Worm (Caenorhabditis elegans): ENCODE measurements around the gene F42C5.9.

The F42C5.9 gene

ce11 chrIV:7310842-7311241 is 6.1 kb downstream of the F42C5.9 start:
- TF ChIP-seq tbx-8 (GFP tag; optimal IDR thresholded peaks at IDR 0.05) (no peak), ham-2 (GFP tag; optimal IDR thresholded peaks at IDR 0.05) (no peak), nhr-28 (tag; optimal IDR thresholded peaks at IDR 0.05) (no peak), sem-2 (GFP tag; optimal IDR thresholded peaks at IDR 0.05) (no peak), mab-5 (tag; optimal IDR thresholded peaks at IDR 0.05) (no peak), mls-2 (tag; optimal IDR thresholded peaks at IDR 0.05) (no peak), nhr-2 (tag; optimal IDR thresholded peaks at IDR 0.05) (no peak), blmp-1 (tag; optimal IDR thresholded peaks at IDR 0.05) (no peak)

ce11 chrIV:7310410-7310809 is 6.5 kb downstream of the F42C5.9 start, which contains the start of gene grl-4:
Gene grl-4 (minus strand): TSS chrIV:7310760.
- TF ChIP-seq tbx-8 (GFP tag; optimal IDR thresholded peaks at IDR 0.05) (no peak), unc-120 (tag; optimal IDR thresholded peaks at IDR 0.05; ENCODE audit: poor library complexity, severe bottlenecking) (no peak), ceh-83 (GFP tag; optimal IDR thresholded peaks at IDR 0.05) (no peak), blmp-1 (tag; optimal IDR thresholded peaks at IDR 0.05) (no peak), hlh-1 (tag; optimal IDR thresholded peaks at IDR 0.05) (no peak), nhr-76 (tag; optimal IDR thresholded peaks at IDR 0.05) (no peak), sptf-1 (tag; optimal IDR thresholded peaks at IDR 0.05) (peak; percentile 5), ztf-11 (tag; optimal IDR thresholded peaks at IDR 0.05) (no peak)

- TF ChIP-seq sptf-1 (tag; optimal IDR thresholded peaks at IDR 0.05) (no peak), unc-120 (tag; optimal IDR thresholded peaks at IDR 0.05; ENCODE audit: poor library complexity, severe bottlenecking) (no peak), flh-1 (GFP tag; optimal IDR thresholded peaks at IDR 0.05) (no peak), ham-2 (GFP tag; optimal IDR thresholded peaks at IDR 0.05) (no peak), ces-1 (GFP tag; optimal IDR thresholded peaks at IDR 0.05) (no peak), nhr-28 (tag; optimal IDR thresholded peaks at IDR 0.05) (no peak), M03D4.4 (tag; optimal IDR thresholded peaks at IDR 0.05) (no peak), elt-1 (tag; optimal IDR thresholded peaks at IDR 0.05; ENCODE audit: borderline replicate concordance, insufficient read depth) (no peak), ceh-83 (GFP tag; optimal IDR thresholded peaks at IDR 0.05) (no peak), ceh-39 (tag; optimal IDR thresholded peaks at IDR 0.05) (no peak), ceh-43 (GFP tag; optimal IDR thresholded peaks at IDR 0.05) (no peak), unc-62 (GFP tag; optimal IDR thresholded peaks at IDR 0.05) (no peak), unc-39 (tag; optimal IDR thresholded peaks at IDR 0.05) (no peak), nhr-237 (tag; optimal IDR thresholded peaks at IDR 0.05) (no peak)
Observed at ce11 chrIV:7309678-7310077, 7.2 kb downstream of the F42C5.9 start.

- TF ChIP-seq ceh-39 (tag; optimal IDR thresholded peaks at IDR 0.05) = no peak
- no peak for TF ChIP-seq unc-62 (GFP tag; optimal IDR thresholded peaks at IDR 0.05)
- TF ChIP-seq hlh-1 (tag; optimal IDR thresholded peaks at IDR 0.05) = no peak
- no peak for TF ChIP-seq lsy-2 (tag; optimal IDR thresholded peaks at IDR 0.05)
Observed at ce11 chrIV:7308974-7309373, 7.9 kb downstream of the F42C5.9 start, which contains the start of gene F42C5.6. Gene F42C5.6 (minus strand): TSS chrIV:7309074.

- no peak for TF ChIP-seq drap-1 (GFP tag; optimal IDR thresholded peaks at IDR 0.05)
- TF ChIP-seq nhr-237 (tag; optimal IDR thresholded peaks at IDR 0.05) = no peak
- TF ChIP-seq nhr-2 (tag; optimal IDR thresholded peaks at IDR 0.05) = no peak
- TF ChIP-seq sptf-1 (tag; optimal IDR thresholded peaks at IDR 0.05) = no peak
- no peak for TF ChIP-seq mab-5 (tag; optimal IDR thresholded peaks at IDR 0.05)
- no peak for TF ChIP-seq elt-1 (tag; optimal IDR thresholded peaks at IDR 0.05; ENCODE audit: borderline replicate concordance, insufficient read depth)
- no peak for TF ChIP-seq pha-4 (tag; optimal IDR thresholded peaks at IDR 0.05)
- no peak for TF ChIP-seq unc-120 (tag; optimal IDR thresholded peaks at IDR 0.05; ENCODE audit: poor library complexity, severe bottlenecking)
- TF ChIP-seq blmp-1 (tag; optimal IDR thresholded peaks at IDR 0.05) = no peak
- no peak for TF ChIP-seq lin-32 (GFP tag; optimal IDR thresholded peaks at IDR 0.05)
- TF ChIP-seq tbx-8 (GFP tag; optimal IDR thresholded peaks at IDR 0.05) = no peak
- TF ChIP-seq ceh-83 (GFP tag; optimal IDR thresholded peaks at IDR 0.05) = no peak
Observed at ce11 chrIV:7305325-7305724, 11.6 kb downstream of the F42C5.9 start, which contains the start of gene npr-27. Gene npr-27 (plus strand): TSS chrIV:7305625.

- TF ChIP-seq pha-4 (tag; optimal IDR thresholded peaks at IDR 0.05) = no peak
- TF ChIP-seq flh-1 (GFP tag; optimal IDR thresholded peaks at IDR 0.05) = no peak
- no peak for TF ChIP-seq nhr-237 (tag; optimal IDR thresholded peaks at IDR 0.05)
- no peak for TF ChIP-seq ceh-83 (GFP tag; optimal IDR thresholded peaks at IDR 0.05)
- TF ChIP-seq bed-3 (GFP tag; optimal IDR thresholded peaks at IDR 0.05) = no peak
- TF ChIP-seq ces-1 (GFP tag; optimal IDR thresholded peaks at IDR 0.05) = no peak
- TF ChIP-seq cnd-1 (tag; optimal IDR thresholded peaks at IDR 0.05) = no peak
- no peak for TF ChIP-seq ceh-43 (GFP tag; optimal IDR thresholded peaks at IDR 0.05)
- no peak for TF ChIP-seq M03D4.4 (tag; optimal IDR thresholded peaks at IDR 0.05)
- TF ChIP-seq mab-5 (tag; optimal IDR thresholded peaks at IDR 0.05) = no peak
- no peak for TF ChIP-seq lin-32 (GFP tag; optimal IDR thresholded peaks at IDR 0.05)
- TF ChIP-seq sptf-1 (tag; optimal IDR thresholded peaks at IDR 0.05) = no peak
- TF ChIP-seq lsy-2 (tag; optimal IDR thresholded peaks at IDR 0.05) = no peak
Observed at ce11 chrIV:7301481-7301880, 15.4 kb downstream of the F42C5.9 start.

Measured in whole organism, mixed stage, embryonic.